Worm (Caenorhabditis elegans): Measurements from ENCODE around the gene ddi-1.
A peak's percentile ranks its signal among the peaks of the same experiment; 100 is the strongest.
"Not testable (repeated sequence)": the region's sequence is repeated elsewhere in the genome, so short reads cannot be mapped to it uniquely, and the experiment has no call there.

The ddi-1 gene

DNA sequence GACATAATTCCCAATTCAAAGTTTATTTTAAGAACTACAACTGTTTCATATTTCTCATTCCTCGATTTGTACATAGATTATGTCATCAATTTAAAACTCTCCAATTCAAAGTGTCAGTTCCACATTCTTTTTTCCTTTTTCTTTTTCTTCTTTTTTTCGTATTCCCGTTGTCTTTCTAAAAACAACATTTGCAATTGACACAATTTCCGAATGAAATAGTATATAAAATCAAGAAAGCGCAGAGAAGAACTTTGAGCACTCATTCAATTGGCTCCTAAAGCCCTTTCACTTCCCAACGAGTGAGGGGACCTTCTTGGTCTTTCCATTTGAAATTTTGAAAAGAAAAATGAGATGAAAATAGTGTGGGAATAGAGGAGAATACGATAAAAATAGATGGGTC is 24.7 kb downstream of the ddi-1 start:
- no peak for TF ChIP-seq hlh-12 (tag; optimal IDR thresholded peaks at IDR 0.05)
- TF ChIP-seq F57A8.1 (GFP tag; optimal IDR thresholded peaks at IDR 0.05), result no peak
- no peak for TF ChIP-seq B0019.2 (GFP tag; conservative IDR thresholded peaks at IDR 0.05)

- TF ChIP-seq efl-1 (GFP tag; optimal IDR thresholded peaks at IDR 0.05), result peak; percentile 72
- no peak for TF ChIP-seq ccch-3 (GFP tag; optimal IDR thresholded peaks at IDR 0.05)
- TF ChIP-seq chd-7 (tag; optimal IDR thresholded peaks at IDR 0.05), result no peak
- TF ChIP-seq him-1 (tag; optimal IDR thresholded peaks at IDR 0.05), result no peak
- peak; percentile 27 for TF ChIP-seq snpc-1.3 (tag; optimal IDR thresholded peaks at IDR 0.05; ENCODE audit: insufficient read depth)
- peak; percentile 37 for TF ChIP-seq snpc-3.4 (tag; optimal IDR thresholded peaks at IDR 0.05)
- no peak for TF ChIP-seq snpc-4 (GFP tag; optimal IDR thresholded peaks at IDR 0.05)
- peak in 2 of 4 experiments; percentile 74 to 83 for TF ChIP-seq snpc-4 (tag; optimal IDR thresholded peaks at IDR 0.05)
- TF ChIP-seq tbp1 (GFP tag; optimal IDR thresholded peaks at IDR 0.05), result peak; percentile 26
- TF ChIP-seq lin-35 (GFP tag; optimal IDR thresholded peaks at IDR 0.05), result peak in 1 of 3 experiments; percentile 90
- no peak for TF ChIP-seq ceh-27 (GFP tag; optimal IDR thresholded peaks at IDR 0.05)
- no peak for TF ChIP-seq F52B5.7 (tag; optimal IDR thresholded peaks at IDR 0.05)
- TF ChIP-seq K12H6.12 (tag; optimal IDR thresholded peaks at IDR 0.05), result no peak
- no peak for TF ChIP-seq ceh-91 (GFP tag; IDR thresholded peaks at IDR 0.05)
- peak; percentile 93 for TF ChIP-seq lin-54 (GFP tag; optimal IDR thresholded peaks at IDR 0.05)
- TF ChIP-seq dpl-1 (GFP tag; optimal IDR thresholded peaks at IDR 0.05), result peak; percentile 52
- TF ChIP-seq dpff-1 (tag; optimal IDR thresholded peaks at IDR 0.05), result no peak
- TF ChIP-seq F33H1.4 (GFP tag; IDR thresholded peaks at IDR 0.05), result peak; percentile 18; the same call in 1 of the 2 replicates
- TF ChIP-seq pbrm-1 (GFP tag; IDR thresholded peaks at IDR 0.05), result no peak
- TF ChIP-seq B0019.2 (GFP tag; conservative IDR thresholded peaks at IDR 0.05), result no peak
- TF ChIP-seq ztf-25 (GFP tag; IDR thresholded peaks at IDR 0.05), result no peak
- TF ChIP-seq F10E7.11 (tag; optimal IDR thresholded peaks at IDR 0.05), result no peak
- TF ChIP-seq cebp-1 (GFP tag; IDR thresholded peaks at IDR 0.05), result no peak
- peak; percentile 37 for TF ChIP-seq cebp-1 (tag; optimal IDR thresholded peaks at IDR 0.05)
- peak; percentile 88 for TF ChIP-seq hmg-1.2 (GFP tag; IDR thresholded peaks at IDR 0.05)
- peak; percentile 87 for TF ChIP-seq mcd-1 (GFP tag; IDR thresholded peaks at IDR 0.05)
- no peak for TF ChIP-seq Y56A3A.18 (GFP tag; IDR thresholded peaks at IDR 0.05)
These were observed 25.9 kb downstream of the ddi-1 start, which contains the start of gene fan-1 for ce11 chrIV:6548609-6549008. TSS of gene fan-1 (plus strand) at chrIV:6548686.

ce11 chrIV:6551359-6552031 is 28.8 kb downstream of the ddi-1 start:
- not testable (repeated sequence) for TF ChIP-seq rpc-1 (optimal IDR thresholded peaks at IDR 0.05); snpc-4 (GFP tag; optimal IDR thresholded peaks at IDR 0.05)
- TF ChIP-seq rpc-1 (tag; optimal IDR thresholded peaks at IDR 0.05), result peak; percentile 57
- peak in 1 of 4 experiments; percentile 5 for TF ChIP-seq snpc-4 (tag; optimal IDR thresholded peaks at IDR 0.05)

DNA sequence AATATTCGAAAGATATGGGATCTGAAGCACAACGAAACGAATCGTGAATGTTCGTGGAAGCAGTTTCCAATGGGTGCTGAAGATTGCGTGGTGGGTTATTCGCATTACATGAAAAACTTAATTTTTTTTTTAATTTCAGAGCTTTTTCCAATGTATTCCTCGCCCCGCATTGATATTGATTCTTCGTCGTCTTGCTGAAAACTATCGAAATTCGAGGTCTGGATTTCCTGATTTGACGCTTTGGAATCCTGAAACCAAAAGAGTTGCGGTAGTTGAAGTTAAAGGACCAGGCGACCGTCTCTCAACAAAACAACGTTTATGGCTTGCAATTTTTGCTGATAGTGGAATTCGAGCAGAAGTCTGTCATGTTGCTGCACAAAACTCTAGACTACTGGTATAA is 29.4 kb downstream of the ddi-1 start:
- TF ChIP-seq ztf-28 (GFP tag; IDR thresholded peaks at IDR 0.05) (no peak), cebp-2 (GFP tag; IDR thresholded peaks at IDR 0.05) (no peak), Y79H2A.3 (GFP tag; conservative IDR thresholded peaks at IDR 0.05) (no peak), snpc-3.4 (tag; optimal IDR thresholded peaks at IDR 0.05) (no peak), hsf-1 (GFP tag; IDR thresholded peaks at IDR 0.05) (0 out of 2 replicates have a peak, but pooled peaks have one; percentile 10), C17E4.6 (GFP tag; IDR thresholded peaks at IDR 0.05) (no peak), hmg-20 (GFP tag; IDR thresholded peaks at IDR 0.05) (no peak), zim-3 (tag; optimal IDR thresholded peaks at IDR 0.05) (no peak), efl-1 (GFP tag; optimal IDR thresholded peaks at IDR 0.05) (no peak), nhr-179 (tag; optimal IDR thresholded peaks at IDR 0.05) (no peak), let-526 (GFP tag; IDR thresholded peaks at IDR 0.05) (no peak), snpc-1.1 (tag; optimal IDR thresholded peaks at IDR 0.05; ENCODE audit: insufficient read depth) (no peak), nhr-90 (tag; optimal IDR thresholded peaks at IDR 0.05) (no peak), B0019.2 (GFP tag; conservative IDR thresholded peaks at IDR 0.05) (no peak), mes-4 (tag; optimal IDR thresholded peaks at IDR 0.05) (no peak), ccch-3 (GFP tag; optimal IDR thresholded peaks at IDR 0.05) (no peak), sea-2 (GFP tag; IDR thresholded peaks at IDR 0.05) (no peak)
